Worm (Caenorhabditis elegans) whole organism, midembryonic: Measurements from ENCODE around the gene faah-2.

Experiments used
- klf-2 ChIP-seq: fragments of 200-800 bp; sonication (Bioruptor generic); conservative IDR thresholded peaks from 2 replicates; pipeline ENCODE4 v1.3.6; 2022; ENCODE audit warnings: missing genetic modification reagents, missing genetic modification characterization, missing compliant biosample characterization
- ztf-23 ChIP-seq: fragments of 200-800 bp; sonication (Bioruptor generic); IDR thresholded peaks from 2 replicates; pipeline ENCODE4 v1.3.6; 2022; ENCODE audit warnings: missing genetic modification reagents, missing genetic modification characterization, missing compliant biosample characterization

DNA sequence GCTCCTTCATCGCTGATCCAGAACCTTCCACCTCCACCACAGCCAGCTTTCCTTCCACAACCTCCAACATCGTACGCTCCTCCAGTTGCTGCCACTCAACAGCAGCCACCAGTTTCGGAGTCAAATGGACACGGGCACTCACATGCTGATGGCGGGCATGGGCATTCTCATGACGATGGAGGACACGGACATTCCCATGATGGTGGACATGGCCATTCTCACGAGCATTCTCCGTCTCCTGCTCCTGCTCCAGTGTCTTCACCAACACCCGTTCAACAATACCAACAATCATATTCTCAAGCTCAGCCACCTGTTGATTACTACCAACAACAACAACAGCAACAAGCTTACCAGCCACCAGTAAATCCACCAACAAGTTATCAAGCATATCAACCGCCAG lies 37.7 kb upstream of the faah-2 start:
- TF ChIP-seq ztf-23 (GFP tag; lab: Robert Waterston, UW), result no peak
- TF ChIP-seq klf-2 (GFP tag; lab: Robert Waterston, UW), result no peak
